Worm (Caenorhabditis elegans): ENCODE measurements around the gene srx-32.

Gene srx-32

ce11 chrV:814716-815115, 5.8 kb downstream of the srx-32 start, which contains the start of gene R13D11.3:
Gene R13D11.3, plus strand, starts transcription at chrV:815016.
- TF ChIP-seq eyg-1 (tag; optimal IDR thresholded peaks at IDR 0.05) (no peak), K09A11.1 (tag; optimal IDR thresholded peaks at IDR 0.05; ENCODE audit: insufficient read depth) (no peak), ceh-14 (tag; optimal IDR thresholded peaks at IDR 0.05) (no peak), nhr-232 (tag; optimal IDR thresholded peaks at IDR 0.05) (no peak), ceh-34 (tag; optimal IDR thresholded peaks at IDR 0.05) (no peak), ets-4 (tag; optimal IDR thresholded peaks at IDR 0.05) (no peak), lim-6 (tag; optimal IDR thresholded peaks at IDR 0.05) (no peak), nhr-11 (tag; optimal IDR thresholded peaks at IDR 0.05) (no peak), fkh-10 (GFP tag; optimal IDR thresholded peaks at IDR 0.05) (no peak), nfya-1 (tag; optimal IDR thresholded peaks at IDR 0.05) (no peak), ama-1 (optimal IDR thresholded peaks at IDR 0.05) (no peak), ceh-30 (tag; optimal IDR thresholded peaks at IDR 0.05) (no peak), dmd-4 (tag; optimal IDR thresholded peaks at IDR 0.05; ENCODE audit: borderline replicate concordance) (no peak), odd-2 (tag; optimal IDR thresholded peaks at IDR 0.05) (no peak), T23F11.4 (GFP tag; optimal IDR thresholded peaks at IDR 0.05) (no peak), tbx-2 (tag; optimal IDR thresholded peaks at IDR 0.05) (no peak), C08G9.2 (tag; optimal IDR thresholded peaks at IDR 0.05) (no peak), che-1 (tag; optimal IDR thresholded peaks at IDR 0.05) (no peak), ceh-2 (tag; optimal IDR thresholded peaks at IDR 0.05) (no peak)

- TF ChIP-seq rnt-1 (tag; optimal IDR thresholded peaks at IDR 0.05), result no peak
- TF ChIP-seq dve-1 (tag; optimal IDR thresholded peaks at IDR 0.05), result no peak
- no peak for TF ChIP-seq ceh-45 (GFP tag; IDR thresholded peaks at IDR 0.05)
- no peak for TF ChIP-seq che-1 (tag; optimal IDR thresholded peaks at IDR 0.05)
- TF ChIP-seq Y22D7AL.16 (tag; optimal IDR thresholded peaks at IDR 0.05), result no peak
- no peak for TF ChIP-seq K02D7.2 (tag; optimal IDR thresholded peaks at IDR 0.05)
- no peak for TF ChIP-seq ceh-34 (tag; optimal IDR thresholded peaks at IDR 0.05)
- TF ChIP-seq pat-9 (tag; optimal IDR thresholded peaks at IDR 0.05), result no peak
- TF ChIP-seq tbx-2 (tag; optimal IDR thresholded peaks at IDR 0.05), result no peak
- TF ChIP-seq ceh-48 (tag; optimal IDR thresholded peaks at IDR 0.05), result no peak
- TF ChIP-seq unc-55 (GFP tag; optimal IDR thresholded peaks at IDR 0.05), result no peak
- no peak for TF ChIP-seq K09A11.1 (tag; optimal IDR thresholded peaks at IDR 0.05; ENCODE audit: insufficient read depth)
- no peak for TF ChIP-seq nhr-232 (tag; optimal IDR thresholded peaks at IDR 0.05)
- no peak for TF ChIP-seq hlh-30 (tag; optimal IDR thresholded peaks at IDR 0.05; ENCODE audit: insufficient read depth)
- no peak for TF ChIP-seq F13H6.1 (tag; optimal IDR thresholded peaks at IDR 0.05)
- TF ChIP-seq madf-2 (tag; optimal IDR thresholded peaks at IDR 0.05), result no peak
- no peak for TF ChIP-seq unc-86 (tag; optimal IDR thresholded peaks at IDR 0.05)
Observed at ce11 chrV:813101-813500, 7.4 kb downstream of the srx-32 start, which contains the start of gene R13D11.10. Gene R13D11.10, minus strand, starts transcription at chrV:813201.

ce11 chrV:810281-810862, 10.2 kb downstream of the srx-32 start, which contains the start of gene R13D11.4:
Gene R13D11.4, plus strand, starts transcription at chrV:810812.
- TF ChIP-seq unc-3 (GFP tag; conservative IDR thresholded peaks at IDR 0.05), result no peak
- TF ChIP-seq unc-3 (tag; optimal IDR thresholded peaks at IDR 0.05), result no peak
- TF ChIP-seq sox-4 (tag; optimal IDR thresholded peaks at IDR 0.05), result no peak
- TF ChIP-seq rnt-1 (tag; optimal IDR thresholded peaks at IDR 0.05), result no peak
- peak; percentile 74 for TF ChIP-seq unc-42 (tag; optimal IDR thresholded peaks at IDR 0.05)
- TF ChIP-seq che-1 (tag; optimal IDR thresholded peaks at IDR 0.05), result no peak
- no peak for TF ChIP-seq ceh-31 (tag; optimal IDR thresholded peaks at IDR 0.05)
- no peak for TF ChIP-seq ceh-45 (GFP tag; IDR thresholded peaks at IDR 0.05)

ce11 chrV:808260-808659, 12.3 kb downstream of the srx-32 start:
- TF ChIP-seq unc-55 (GFP tag; optimal IDR thresholded peaks at IDR 0.05), result no peak
- no peak for TF ChIP-seq gmeb-2 (tag; optimal IDR thresholded peaks at IDR 0.05)
- TF ChIP-seq ztf-16 (tag; optimal IDR thresholded peaks at IDR 0.05), result no peak
- no peak for TF ChIP-seq nhr-232 (tag; optimal IDR thresholded peaks at IDR 0.05)
- no peak for TF ChIP-seq sox-2 (GFP tag; IDR thresholded peaks at IDR 0.05)
- TF ChIP-seq rnt-1 (tag; optimal IDR thresholded peaks at IDR 0.05), result no peak
- TF ChIP-seq C38D4.7 (GFP tag; optimal IDR thresholded peaks at IDR 0.05), result no peak
- TF ChIP-seq mec-3 (tag; optimal IDR thresholded peaks at IDR 0.05; ENCODE audit: borderline replicate concordance), result no peak
- TF ChIP-seq ceh-24 (tag; optimal IDR thresholded peaks at IDR 0.05), result no peak
- TF ChIP-seq hlh-13 (GFP tag; optimal IDR thresholded peaks at IDR 0.05), result no peak
- no peak for TF ChIP-seq ceh-19 (GFP tag; optimal IDR thresholded peaks at IDR 0.05)
- no peak for TF ChIP-seq odd-2 (tag; optimal IDR thresholded peaks at IDR 0.05)
- TF ChIP-seq hlh-30 (tag; optimal IDR thresholded peaks at IDR 0.05; ENCODE audit: insufficient read depth), result no peak
- no peak for TF ChIP-seq ceh-22 (tag; optimal IDR thresholded peaks at IDR 0.05)
- TF ChIP-seq nhr-11 (tag; optimal IDR thresholded peaks at IDR 0.05), result no peak
- TF ChIP-seq che-1 (tag; optimal IDR thresholded peaks at IDR 0.05), result no peak
- TF ChIP-seq lim-6 (tag; optimal IDR thresholded peaks at IDR 0.05), result no peak
- TF ChIP-seq pqm-1 (tag; optimal IDR thresholded peaks at IDR 0.05), result no peak
- TF ChIP-seq F13H6.1 (tag; optimal IDR thresholded peaks at IDR 0.05), result no peak
